Worm (Caenorhabditis elegans): Measurements from ENCODE around the gene let-19.
A peak's percentile ranks its signal among the peaks of the same experiment; 100 is the strongest.

let-19 gene

ce11 chrII:8817225-8817624, 46.5 kb downstream of the let-19 start:
- TF ChIP-seq ceh-31 (tag; optimal IDR thresholded peaks at IDR 0.05), result no peak
- TF ChIP-seq dve-1 (tag; optimal IDR thresholded peaks at IDR 0.05), result no peak
- TF ChIP-seq npax-4 (tag; optimal IDR thresholded peaks at IDR 0.05), result no peak
- TF ChIP-seq hlh-8 (tag; optimal IDR thresholded peaks at IDR 0.05), result no peak
- no peak for TF ChIP-seq ceh-9 (tag; optimal IDR thresholded peaks at IDR 0.05)
- TF ChIP-seq hlh-6 (tag; optimal IDR thresholded peaks at IDR 0.05), result no peak
- TF ChIP-seq sdc-2 (tag; optimal IDR thresholded peaks at IDR 0.05), result no peak
- no peak for TF ChIP-seq unc-86 (tag; optimal IDR thresholded peaks at IDR 0.05)
- TF ChIP-seq C08G9.2 (tag; optimal IDR thresholded peaks at IDR 0.05), result no peak
- TF ChIP-seq unc-42 (tag; optimal IDR thresholded peaks at IDR 0.05), result no peak
- TF ChIP-seq nfya-1 (tag; optimal IDR thresholded peaks at IDR 0.05), result no peak
- no peak for TF ChIP-seq pag-3 (tag; optimal IDR thresholded peaks at IDR 0.05; ENCODE audit: borderline replicate concordance)
- no peak for TF ChIP-seq lin-11 (tag; optimal IDR thresholded peaks at IDR 0.05)
- no peak for TF ChIP-seq tbx-2 (tag; optimal IDR thresholded peaks at IDR 0.05)

- TF ChIP-seq mec-3 (tag; optimal IDR thresholded peaks at IDR 0.05; ENCODE audit: borderline replicate concordance) (no peak), madf-2 (tag; optimal IDR thresholded peaks at IDR 0.05) (no peak), ceh-24 (tag; optimal IDR thresholded peaks at IDR 0.05) (no peak), tbx-2 (tag; optimal IDR thresholded peaks at IDR 0.05) (no peak), elt-2 (tag; optimal IDR thresholded peaks at IDR 0.05) (no peak), ceh-30 (tag; optimal IDR thresholded peaks at IDR 0.05) (no peak), ceh-22 (tag; optimal IDR thresholded peaks at IDR 0.05) (no peak), sox-4 (tag; optimal IDR thresholded peaks at IDR 0.05) (no peak), Y22D7AL.16 (tag; optimal IDR thresholded peaks at IDR 0.05) (no peak)
Observed at ce11 chrII:8818257-8818656, 47.5 kb downstream of the let-19 start.

ce11 chrII:8818978-8819896, 48.5 kb downstream of the let-19 start, which contains the start of gene F46C5.10:
F46C5.10 (minus strand) TSS chrII:8819028.
- TF ChIP-seq mec-3 (tag; optimal IDR thresholded peaks at IDR 0.05; ENCODE audit: borderline replicate concordance) (no peak), sox-4 (tag; optimal IDR thresholded peaks at IDR 0.05) (no peak)

ce11 chrII:8820126-8820972, 49.6 kb downstream of the let-19 start:
- TF ChIP-seq elt-2 (tag; optimal IDR thresholded peaks at IDR 0.05), result peak; percentile 32
- TF ChIP-seq nfya-1 (tag; optimal IDR thresholded peaks at IDR 0.05), result no peak

- TF ChIP-seq ztf-16 (tag; optimal IDR thresholded peaks at IDR 0.05), result no peak
Observed at ce11 chrII:8821140-8821595, 50.4 kb downstream of the let-19 start, which contains the start of gene F46C5.1. F46C5.1 (minus strand) TSS chrII:8821190.

- no peak for TF ChIP-seq ceh-24 (tag; optimal IDR thresholded peaks at IDR 0.05)
- no peak for TF ChIP-seq pqm-1 (tag; optimal IDR thresholded peaks at IDR 0.05)
- no peak for TF ChIP-seq hlh-8 (tag; optimal IDR thresholded peaks at IDR 0.05)
- TF ChIP-seq tbx-2 (tag; optimal IDR thresholded peaks at IDR 0.05), result no peak
- TF ChIP-seq zip-5 (tag; optimal IDR thresholded peaks at IDR 0.05), result no peak
- no peak for TF ChIP-seq elt-2 (tag; optimal IDR thresholded peaks at IDR 0.05)
- no peak for TF ChIP-seq ceh-45 (GFP tag; IDR thresholded peaks at IDR 0.05)
- no peak for TF ChIP-seq sox-2 (GFP tag; IDR thresholded peaks at IDR 0.05)
- TF ChIP-seq C38D4.7 (GFP tag; optimal IDR thresholded peaks at IDR 0.05), result no peak
- no peak for TF ChIP-seq ceh-31 (tag; optimal IDR thresholded peaks at IDR 0.05)
- TF ChIP-seq syd-9 (tag; optimal IDR thresholded peaks at IDR 0.05), result no peak
- no peak for TF ChIP-seq ama-1 (optimal IDR thresholded peaks at IDR 0.05)
Observed at ce11 chrII:8822711-8823110, 51.9 kb downstream of the let-19 start.
